Worm (Caenorhabditis elegans) whole organism, mixed stage, embryonic: ENCODE data around the gene H06H21.8.

Experiments used
- blmp-1 ChIP-seq: fragments of 150-350 bp; optimal IDR thresholded peaks from 2 replicates; lab custom pipeline; 2014; ENCODE audit warnings: missing biosample characterization, missing genetic modification characterization
- ceh-39 ChIP-seq: fragments of 150-350 bp; optimal IDR thresholded peaks from 2 replicates; lab custom pipeline; 2014; ENCODE audit warnings: missing biosample characterization, missing genetic modification characterization
- elt-1 ChIP-seq: sonication (generic microtip); optimal IDR thresholded peaks from 2 replicates; lab custom pipeline; 2017; ENCODE audit warnings: missing genetic modification characterization, mild to moderate bottlenecking, missing compliant biosample characterization, antibody characterized with exemption, moderate library complexity, borderline replicate concordance; ENCODE audit not compliant: insufficient read depth
- flh-1 ChIP-seq: fragments of 200-800 bp; sonication (Bioruptor generic); optimal IDR thresholded peaks from 2 replicates; lab custom pipeline; 2018; ENCODE audit warnings: mild to moderate bottlenecking, missing genetic modification characterization, moderate library complexity, missing compliant biosample characterization
- lsy-2 ChIP-seq: fragments of 150-350 bp; optimal IDR thresholded peaks from 2 replicates; lab custom pipeline; 2014; ENCODE audit warnings: missing biosample characterization, missing genetic modification characterization
- nhr-12 ChIP-seq: fragments of 150-350 bp; optimal IDR thresholded peaks from 2 replicates; lab custom pipeline; 2014; ENCODE audit warnings: missing biosample characterization, missing genetic modification characterization
- nhr-237 ChIP-seq: fragments of 150-350 bp; optimal IDR thresholded peaks from 2 replicates; lab custom pipeline; 2014; ENCODE audit warnings: missing biosample characterization, missing genetic modification characterization
- pha-4 ChIP-seq: fragments of 150-350 bp; optimal IDR thresholded peaks from 2 replicates; lab custom pipeline; 2018; ENCODE audit warnings: missing biosample characterization, missing genetic modification reagents, missing genetic modification characterization
- snpc-4 ChIP-seq: fragments of 150-350 bp; optimal IDR thresholded peaks from 2 replicates; lab custom pipeline; 2014; ENCODE audit warnings: missing biosample characterization, missing genetic modification characterization
- unc-62 ChIP-seq: fragments of 150-350 bp; optimal IDR thresholded peaks from 2 replicates; lab custom pipeline; 2014; ENCODE audit warnings: missing biosample characterization, missing genetic modification reagents, missing genetic modification characterization
- ztf-11 ChIP-seq: fragments of 150-350 bp; optimal IDR thresholded peaks from 2 replicates; lab custom pipeline; 2014; ENCODE audit warnings: missing biosample characterization, missing genetic modification characterization

DNA sequence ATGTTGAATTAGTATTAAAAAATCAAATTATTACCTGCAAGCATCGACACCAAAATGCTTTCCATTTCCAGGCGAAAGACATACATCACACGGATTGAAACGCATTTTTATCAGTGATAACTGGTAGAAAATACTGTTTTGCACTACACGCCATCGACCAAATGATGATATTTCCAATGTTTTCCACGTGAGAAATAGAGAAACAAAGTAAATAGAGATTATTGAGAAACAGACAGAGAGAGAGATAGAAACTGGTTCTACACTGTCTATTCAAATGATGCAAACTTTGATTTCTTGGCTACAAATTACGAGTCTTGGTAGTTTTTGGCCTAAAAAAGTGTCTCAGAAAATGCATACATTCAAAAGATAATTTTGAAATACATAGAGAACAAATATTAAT is 32.6 kb downstream of the H06H21.8 start, which contains the start of gene nhr-104:
- TF ChIP-seq unc-62 (GFP tag; lab: Kevin White, UChicago) (no peak), ceh-39 (tag; lab: Kevin White, UChicago) (no peak), elt-1 (no peak), pha-4 (tag; lab: Kevin White, UChicago) (no peak), lsy-2 (tag; lab: Kevin White, UChicago) (no peak), nhr-237 (tag; lab: Kevin White, UChicago) (peak; percentile 22), nhr-12 (tag; lab: Kevin White, UChicago) (no peak), ztf-11 (tag; lab: Kevin White, UChicago) (no peak), snpc-4 (tag; lab: Kevin White, UChicago) (no peak), flh-1 (GFP tag; lab: Kevin White, UChicago) (no peak), blmp-1 (no peak)
